Comparison of ENCODE assay signal across 1 fruit fly cellular context in the genomic region with DNA sequence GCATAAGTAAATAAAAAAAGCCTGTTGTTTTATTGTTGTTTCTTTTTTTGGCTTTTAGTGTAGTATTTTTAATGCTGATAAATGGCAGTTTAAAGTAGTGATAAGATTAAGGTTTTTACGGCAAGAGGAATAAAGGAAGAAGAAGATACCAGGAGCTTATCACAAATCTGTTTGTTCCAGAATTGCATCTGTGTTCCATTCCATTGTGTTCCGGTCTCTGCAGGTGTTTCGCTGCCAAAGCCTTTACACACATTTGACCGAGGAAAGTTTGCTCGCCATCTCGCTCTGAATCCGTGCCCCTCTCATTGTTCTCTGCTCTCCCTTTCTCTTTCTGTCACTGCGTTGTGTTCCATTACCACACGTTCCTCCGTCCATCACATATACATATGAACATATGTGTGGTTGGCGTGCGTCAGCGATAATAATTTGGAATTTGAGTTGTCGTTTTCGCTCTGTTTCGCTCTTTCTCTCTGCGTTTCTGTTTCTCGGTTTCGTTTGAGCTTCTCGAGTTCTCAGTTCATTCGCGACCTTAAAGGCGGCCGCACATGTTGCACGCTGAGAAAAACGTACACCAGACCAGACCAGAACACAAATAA.
A peak's percentile ranks its signal among the peaks of the same experiment; 100 is the strongest.
TF ChIP-seq lines count a peak whose summit lies in the region.

No protein-coding gene starts in this region.

TF ChIP-seq in whole organism, embryonic, 481 proteins besides CTCF, POLR2A, EP300 and RAD21 (continued from another document):
- TF ChIP-seq Trl (optimal IDR thresholded peaks at IDR 0.05; lab: Kevin White, UChicago), result peak; percentile 58 to 93
- TF ChIP-seq Trl (GFP tag; optimal IDR thresholded peaks at IDR 0.05; lab: Kevin White, UChicago), result peak; percentile 42
- peak; percentile 60; the same call in 1 of the 3 replicates for TF ChIP-seq ci (GFP tag; IDR thresholded peaks at IDR 0.05; lab: Robert Waterston, UW)
- TF ChIP-seq CG3407 (GFP tag; optimal IDR thresholded peaks at IDR 0.05; lab: Kevin White, UChicago), result no peak
- no peak for TF ChIP-seq Nf-YC (tag; optimal IDR thresholded peaks at IDR 0.05; lab: Kevin White, UChicago)
- peak; percentile 14 for TF ChIP-seq CG3163 (GFP tag; optimal IDR thresholded peaks at IDR 0.05; lab: Kevin White, UChicago)
- TF ChIP-seq GATAe (GFP tag; conservative IDR thresholded peaks at IDR 0.05; lab: Robert Waterston, UW), result peak; percentile 59
- no peak for TF ChIP-seq Myb (GFP tag; optimal IDR thresholded peaks at IDR 0.05; lab: Kevin White, UChicago)
- TF ChIP-seq Adf1 (GFP tag; IDR thresholded peaks at IDR 0.05; lab: Robert Waterston, UW), result peak; percentile 47; the same call in 1 of the 2 replicates
- TF ChIP-seq chm (GFP tag; IDR thresholded peaks at IDR 0.05; lab: Robert Waterston, UW), result peak; percentile 24; the same call in 1 of the 2 replicates
- TF ChIP-seq CG13624 (GFP tag; optimal IDR thresholded peaks at IDR 0.05; lab: Kevin White, UChicago), result no peak
- no peak for TF ChIP-seq Gsc (GFP tag; IDR thresholded peaks at IDR 0.05; lab: Robert Waterston, UW)
- no peak for TF ChIP-seq sisA (GFP tag; IDR thresholded peaks at IDR 0.05; lab: Robert Waterston, UW)
- peak; percentile 42; the same call in 1 of the 3 replicates for TF ChIP-seq CG34224 (GFP tag; IDR thresholded peaks at IDR 0.05; lab: Robert Waterston, UW; ENCODE audit: partially characterized antibody)
- 0 out of 3 replicates have a peak, but pooled peaks have one; percentile 22 for TF ChIP-seq CG11695 (GFP tag; IDR thresholded peaks at IDR 0.05; lab: Robert Waterston, UW)
- TF ChIP-seq Ssrp (tag; optimal IDR thresholded peaks at IDR 0.05; lab: Kevin White, UChicago), result no peak
- TF ChIP-seq CG4328 (GFP tag; optimal IDR thresholded peaks at IDR 0.05; lab: Kevin White, UChicago), result no peak
- no peak for TF ChIP-seq Xbp1 (GFP tag; optimal IDR thresholded peaks at IDR 0.05; lab: Kevin White, UChicago)
- no peak for TF ChIP-seq ase (GFP tag; IDR thresholded peaks at IDR 0.05; lab: Robert Waterston, UW)
- TF ChIP-seq CG2712 (tag; optimal IDR thresholded peaks at IDR 0.05; lab: Kevin White, UChicago), result no peak
- 0 out of 2 replicates have a peak, but pooled peaks have one; percentile 11 for TF ChIP-seq Drgx (GFP tag; IDR thresholded peaks at IDR 0.05; lab: Robert Waterston, UW)
- TF ChIP-seq amos (GFP tag; IDR thresholded peaks at IDR 0.05; lab: Robert Waterston, UW; ENCODE audit: partially characterized antibody), result no peak
- peak; percentile 31; the same call in 1 of the 2 replicates for TF ChIP-seq CG13287 (GFP tag; IDR thresholded peaks at IDR 0.05; lab: Robert Waterston, UW; ENCODE audit: partially characterized antibody)
- peak; percentile 93 for TF ChIP-seq chinmo (GFP tag; IDR thresholded peaks at IDR 0.05; lab: Robert Waterston, UW; ENCODE audit: partially characterized antibody)
- TF ChIP-seq ftz-f1 (GFP tag; optimal IDR thresholded peaks at IDR 0.05; lab: Kevin White, UChicago), result peak; percentile 11
- no peak for TF ChIP-seq run (tag; optimal IDR thresholded peaks at IDR 0.05; lab: Kevin White, UChicago)
- no peak for TF ChIP-seq CG6683 (GFP tag; optimal IDR thresholded peaks at IDR 0.05; lab: Kevin White, UChicago)
- TF ChIP-seq CG9215 (GFP tag; IDR thresholded peaks at IDR 0.05; lab: Robert Waterston, UW), result no peak
- TF ChIP-seq CG1024 (GFP tag; IDR thresholded peaks at IDR 0.05; lab: Robert Waterston, UW), result no peak
- TF ChIP-seq CkIIα-i1 (GFP tag; IDR thresholded peaks at IDR 0.05; lab: Robert Waterston, UW), result no peak
- TF ChIP-seq NFAT (GFP tag; IDR thresholded peaks at IDR 0.05; lab: Robert Waterston, UW), result no peak
- no peak for TF ChIP-seq CG15073 (GFP tag; optimal IDR thresholded peaks at IDR 0.05; lab: Kevin White, UChicago)
- peak; percentile 77 for TF ChIP-seq Jarid2 (GFP tag; optimal IDR thresholded peaks at IDR 0.05; lab: Kevin White, UChicago)
- TF ChIP-seq CG15514 (GFP tag; optimal IDR thresholded peaks at IDR 0.05; lab: Kevin White, UChicago), result peak; percentile 9
- peak; percentile 58 for TF ChIP-seq CG1832 (GFP tag; optimal IDR thresholded peaks at IDR 0.05; lab: Kevin White, UChicago)
- TF ChIP-seq Deaf1 (tag; optimal IDR thresholded peaks at IDR 0.05; lab: Kevin White, UChicago), result peak; percentile 32
- TF ChIP-seq Antp (GFP tag; optimal IDR thresholded peaks at IDR 0.05; lab: Kevin White, UChicago), result no peak
- TF ChIP-seq z (GFP tag; IDR thresholded peaks at IDR 0.05; lab: Robert Waterston, UW), result peak; percentile 49; the same call in 1 of the 3 replicates
- TF ChIP-seq Stat92E (GFP tag; optimal IDR thresholded peaks at IDR 0.05; lab: Kevin White, UChicago), result peak in 1 of 3 experiments; percentile 9
- TF ChIP-seq row (GFP tag; IDR thresholded peaks at IDR 0.05; lab: Robert Waterston, UW), result peak; percentile 21; the same call in 1 of the 3 replicates
- TF ChIP-seq vvl (GFP tag; IDR thresholded peaks at IDR 0.05; lab: Robert Waterston, UW), result peak; percentile 38; the same call in 1 of the 2 replicates
- peak; percentile 79 for TF ChIP-seq cg (GFP tag; optimal IDR thresholded peaks at IDR 0.05; lab: Kevin White, UChicago)
- TF ChIP-seq slp2 (GFP tag; optimal IDR thresholded peaks at IDR 0.05; lab: Kevin White, UChicago), result no peak
- no peak for TF ChIP-seq CG2199 (GFP tag; IDR thresholded peaks at IDR 0.05; lab: Robert Waterston, UW)
- TF ChIP-seq so (GFP tag; IDR thresholded peaks at IDR 0.05; lab: Robert Waterston, UW), result 0 out of 3 replicates have a peak, but pooled peaks have one; percentile 18
- no peak for TF ChIP-seq tup (GFP tag; optimal IDR thresholded peaks at IDR 0.05; lab: Kevin White, UChicago)
- TF ChIP-seq BtbVII (GFP tag; optimal IDR thresholded peaks at IDR 0.05; lab: Kevin White, UChicago), result peak; percentile 39
- peak; percentile 69 for TF ChIP-seq Sox102F (GFP tag; optimal IDR thresholded peaks at IDR 0.05; lab: Kevin White, UChicago)
- TF ChIP-seq Med (GFP tag; lab: Kevin White, UChicago), result peak; percentile 29
- no peak for TF ChIP-seq Kr (GFP tag; optimal IDR thresholded peaks at IDR 0.05; lab: Kevin White, UChicago)
- TF ChIP-seq CG16779 (GFP tag; IDR thresholded peaks at IDR 0.05; lab: Robert Waterston, UW), result no peak
- no peak for TF ChIP-seq NC2β (GFP tag; optimal IDR thresholded peaks at IDR 0.05; lab: Kevin White, UChicago)
- no peak for TF ChIP-seq psq (GFP tag; optimal IDR thresholded peaks at IDR 0.05; lab: Kevin White, UChicago)
- no peak for TF ChIP-seq ssp (GFP tag; IDR thresholded peaks at IDR 0.05; lab: Robert Waterston, UW)
- TF ChIP-seq CG7963 (GFP tag; IDR thresholded peaks at IDR 0.05; lab: Robert Waterston, UW; ENCODE audit: partially characterized antibody), result no peak
- no peak for TF ChIP-seq CG10431 (GFP tag; optimal IDR thresholded peaks at IDR 0.05; lab: Kevin White, UChicago)
- TF ChIP-seq org-1 (GFP tag; optimal IDR thresholded peaks at IDR 0.05; lab: Kevin White, UChicago), result no peak
- no peak for TF ChIP-seq CG3726 (GFP tag; IDR thresholded peaks at IDR 0.05; lab: Robert Waterston, UW)
- TF ChIP-seq pan (optimal IDR thresholded peaks at IDR 0.05; lab: Kevin White, UChicago), result no peak
- TF ChIP-seq pan (GFP tag; optimal IDR thresholded peaks at IDR 0.05 in 1 of 2, IDR thresholded peaks at IDR 0.05 in 1 of 2), result no peak
- TF ChIP-seq Abd-B (GFP tag; optimal IDR thresholded peaks at IDR 0.05; lab: Kevin White, UChicago), result no peak
- peak; percentile 12 for TF ChIP-seq HmgZ (tag; optimal IDR thresholded peaks at IDR 0.05; lab: Kevin White, UChicago)
- TF ChIP-seq CG3281 (GFP tag; optimal IDR thresholded peaks at IDR 0.05; lab: Kevin White, UChicago), result no peak
- TF ChIP-seq gro (GFP tag; optimal IDR thresholded peaks at IDR 0.05; lab: Kevin White, UChicago), result peak; percentile 22
- TF ChIP-seq sima (GFP tag; optimal IDR thresholded peaks at IDR 0.05; lab: Kevin White, UChicago), result no peak
- no peak for TF ChIP-seq oc (tag; optimal IDR thresholded peaks at IDR 0.05; lab: Kevin White, UChicago)
- TF ChIP-seq CG10959 (GFP tag; IDR thresholded peaks at IDR 0.05; lab: Robert Waterston, UW), result no peak
